Worm (Caenorhabditis elegans): Measurements from ENCODE around the gene sqv-4.

ce11 chrV:10632758-10633157 lies 28.5 kb downstream of the sqv-4 start, which contains the start of gene mab-23:
- TF ChIP-seq nhr-28 (tag; optimal IDR thresholded peaks at IDR 0.05) (no peak), mdl-1 (tag; optimal IDR thresholded peaks at IDR 0.05) (no peak), unc-62 (GFP tag; optimal IDR thresholded peaks at IDR 0.05) (no peak), elt-2 (tag; optimal IDR thresholded peaks at IDR 0.05) (no peak), pqm-1 (tag; optimal IDR thresholded peaks at IDR 0.05) (no peak), fos-1 (tag; optimal IDR thresholded peaks at IDR 0.05) (no peak), skn-1 (tag; optimal IDR thresholded peaks at IDR 0.05) (no peak), elt-3 (tag; optimal IDR thresholded peaks at IDR 0.05) (no peak), ztf-11 (tag; optimal IDR thresholded peaks at IDR 0.05) (no peak), jun-1 (tag; optimal IDR thresholded peaks at IDR 0.05) (no peak), lin-39 (tag; optimal IDR thresholded peaks at IDR 0.05) (no peak), nhr-23 (tag; optimal IDR thresholded peaks at IDR 0.05) (no peak), egl-5 (tag; optimal IDR thresholded peaks at IDR 0.05) (no peak), sea-2 (GFP tag; optimal IDR thresholded peaks at IDR 0.05) (no peak)

Data from whole organism, L3 larva.